Worm (Caenorhabditis elegans): ENCODE data around the gene R02E4.1.

The R02E4.1 gene

ce11 chrX:4111416-4111815, 7.1 kb upstream of the R02E4.1 start, which contains the start of gene F09F9.2:
Gene F09F9.2, minus strand, starts transcription at chrX:4111440.
- TF ChIP-seq unc-62 (GFP tag; optimal IDR thresholded peaks at IDR 0.05), result no peak

- TF ChIP-seq unc-62 (GFP tag; optimal IDR thresholded peaks at IDR 0.05), result no peak
Observed at ce11 chrX:4109970-4110369, 5.6 kb upstream of the R02E4.1 start.

- no peak for TF ChIP-seq unc-62 (GFP tag; optimal IDR thresholded peaks at IDR 0.05)
Observed at ce11 chrX:4106896-4107505, 2.7 kb upstream of the R02E4.1 start, which contains the start of gene R02E4.2. Gene R02E4.2, plus strand, starts transcription at chrX:4107455.

ce11 chrX:4103071-4103470, 1.3 kb downstream of the R02E4.1 start:
- TF ChIP-seq unc-62 (GFP tag; optimal IDR thresholded peaks at IDR 0.05), result no peak

ce11 chrX:4102075-4102598, 2.2 kb downstream of the R02E4.1 start, which contains the start of gene R02E4.3:
Gene R02E4.3, minus strand, starts transcription at chrX:4102125.
- no peak for TF ChIP-seq unc-62 (GFP tag; optimal IDR thresholded peaks at IDR 0.05)

- no peak for TF ChIP-seq unc-62 (GFP tag; optimal IDR thresholded peaks at IDR 0.05)
Observed at ce11 chrX:4101213-4101612, 3.1 kb downstream of the R02E4.1 start.

- no peak for TF ChIP-seq unc-62 (GFP tag; optimal IDR thresholded peaks at IDR 0.05)
Observed at ce11 chrX:4100473-4100872, 3.9 kb downstream of the R02E4.1 start, which contains the start of gene clh-4. Gene clh-4, minus strand, starts transcription at chrX:4100573.

ce11 chrX:4094979-4095378, 9.4 kb downstream of the R02E4.1 start:
- TF ChIP-seq unc-62 (GFP tag; optimal IDR thresholded peaks at IDR 0.05), result no peak

ce11 chrX:4088943-4089342, 15.4 kb downstream of the R02E4.1 start:
- no peak for TF ChIP-seq unc-62 (GFP tag; optimal IDR thresholded peaks at IDR 0.05)

ce11 chrX:4085489-4085888, 18.8 kb downstream of the R02E4.1 start:
- no peak for TF ChIP-seq unc-62 (GFP tag; optimal IDR thresholded peaks at IDR 0.05)

- TF ChIP-seq unc-62 (GFP tag; optimal IDR thresholded peaks at IDR 0.05), result no peak
Observed at ce11 chrX:4079264-4079663, 25.1 kb downstream of the R02E4.1 start, which contains the start of gene T06F4.1. Gene T06F4.1, minus strand, starts transcription at chrX:4079364.

- TF ChIP-seq unc-62 (GFP tag; optimal IDR thresholded peaks at IDR 0.05), result no peak
Observed at ce11 chrX:4075934-4076333, 28.4 kb downstream of the R02E4.1 start.

- no peak for TF ChIP-seq unc-62 (GFP tag; optimal IDR thresholded peaks at IDR 0.05)
Observed at ce11 chrX:4072501-4072900, 31.8 kb downstream of the R02E4.1 start.

ce11 chrX:4068180-4068579, 36.2 kb downstream of the R02E4.1 start:
- TF ChIP-seq unc-62 (GFP tag; optimal IDR thresholded peaks at IDR 0.05), result no peak

ce11 chrX:4061968-4062367, 42.4 kb downstream of the R02E4.1 start:
- no peak for TF ChIP-seq unc-62 (GFP tag; optimal IDR thresholded peaks at IDR 0.05)

Data from whole organism, dauer.